Worm (Caenorhabditis elegans): ENCODE data around the gene utp-20.

DNA sequence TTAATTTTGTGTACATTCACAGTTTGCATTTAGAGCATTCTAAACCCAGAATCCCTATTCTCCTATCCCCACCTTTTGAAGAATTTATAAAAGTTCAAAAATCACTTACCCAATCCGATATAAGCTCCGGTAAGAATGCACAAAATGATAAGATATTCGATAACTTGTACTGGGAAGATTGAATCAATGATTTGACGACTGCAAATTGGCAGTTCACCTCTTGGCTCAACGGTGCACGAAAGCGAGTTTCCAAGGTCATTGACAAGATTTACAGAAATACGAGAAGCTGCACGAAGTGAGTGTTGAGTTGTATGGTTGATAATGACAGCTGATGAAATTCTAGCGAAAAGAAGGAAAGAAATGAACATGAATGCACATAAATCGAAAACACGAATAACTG, 24.1 kb downstream of the utp-20 start:
- TF ChIP-seq jun-1 (tag; optimal IDR thresholded peaks at IDR 0.05), result no peak
- TF ChIP-seq ceh-82 (tag; optimal IDR thresholded peaks at IDR 0.05), result no peak
- TF ChIP-seq ceh-9 (tag; optimal IDR thresholded peaks at IDR 0.05), result no peak
- TF ChIP-seq aly-2 (tag; optimal IDR thresholded peaks at IDR 0.05), result no peak
- no peak for TF ChIP-seq ztf-11 (tag; optimal IDR thresholded peaks at IDR 0.05)
- TF ChIP-seq unc-62 (GFP tag; optimal IDR thresholded peaks at IDR 0.05), result no peak
- no peak for TF ChIP-seq unc-39 (tag; optimal IDR thresholded peaks at IDR 0.05)
- no peak for TF ChIP-seq tbx-2 (tag; optimal IDR thresholded peaks at IDR 0.05)
- no peak for TF ChIP-seq hmg-11 (tag; optimal IDR thresholded peaks at IDR 0.05)

Measured in whole organism, L3 larva.